Worm (Caenorhabditis elegans): ENCODE results near the gene clec-230.
"Not testable (repeated sequence)": the region's sequence is repeated elsewhere in the genome, so short reads cannot be mapped to it uniquely, and the experiment has no call there.

clec-230 gene

DNA sequence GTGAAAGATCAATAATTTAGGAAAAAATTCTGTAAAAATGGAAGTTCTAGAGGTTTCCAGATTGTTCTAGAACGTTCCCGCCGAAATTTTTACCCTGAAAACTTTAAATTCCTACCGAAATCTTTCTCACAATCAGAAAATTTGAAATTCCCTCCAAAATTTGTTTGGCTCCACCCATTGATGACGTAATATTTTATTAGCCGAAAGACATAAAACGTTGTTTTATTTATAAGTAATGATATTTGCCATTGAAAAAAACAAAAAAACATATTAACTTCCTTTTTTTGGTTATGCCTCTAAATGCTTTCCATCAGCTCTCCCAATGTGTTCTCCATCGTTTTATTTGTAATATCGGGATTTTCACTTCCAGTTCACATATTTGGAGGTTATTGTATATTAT is 18.6 kb downstream of the clec-230 start, which contains the start of gene srh-295:
Gene srh-295 (plus strand): TSS at position 301 of the 400 bp plus-strand sequence.
- TF ChIP-seq unc-62 (GFP tag; optimal IDR thresholded peaks at IDR 0.05): no peak
- TF ChIP-seq xnd-1 (tag; optimal IDR thresholded peaks at IDR 0.05): no peak
- TF ChIP-seq lir-1 (GFP tag; conservative IDR thresholded peaks at IDR 0.05): no peak
- TF ChIP-seq fkh-3 (tag; optimal IDR thresholded peaks at IDR 0.05): no peak

DNA sequence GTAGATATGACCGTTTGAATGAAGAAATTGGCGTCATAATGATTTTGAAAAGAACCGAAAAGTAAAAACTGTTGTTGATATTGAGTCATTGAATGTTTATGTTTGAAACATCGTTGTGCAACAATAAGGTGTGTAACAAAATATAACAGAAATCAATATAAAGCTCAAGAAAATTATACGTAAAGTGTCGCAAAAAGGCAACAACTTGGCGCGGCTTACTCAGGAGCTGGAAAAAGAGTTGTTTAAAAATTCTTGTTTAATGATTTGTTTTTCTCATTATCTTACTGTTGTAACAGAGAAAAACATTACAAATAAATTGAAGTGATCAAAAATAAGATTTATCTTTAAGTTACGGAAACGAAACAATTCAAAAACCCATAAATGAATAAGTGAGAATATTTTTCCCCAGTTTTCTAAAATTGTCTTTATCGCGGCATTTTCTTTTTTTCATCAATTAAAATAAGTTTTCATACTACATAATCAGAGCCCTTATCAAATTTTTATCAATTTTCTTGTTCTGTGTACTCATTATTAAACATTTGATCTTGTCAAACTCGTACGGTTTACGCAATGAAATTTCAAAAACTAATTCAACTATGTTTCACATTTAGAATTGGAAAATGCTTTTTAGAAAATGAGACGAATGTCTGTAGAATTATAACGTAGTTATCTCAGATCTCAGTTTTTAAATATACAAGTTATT is 21.0 kb downstream of the clec-230 start, which contains the start of gene ZK1037.6:
Gene ZK1037.6 (minus strand): TSS at position 51 of the 703 bp plus-strand sequence.
- TF ChIP-seq ama-1 (optimal IDR thresholded peaks at IDR 0.05) (no peak), ama-1 (GFP tag; optimal IDR thresholded peaks at IDR 0.05) (no peak), K12H6.12 (tag; optimal IDR thresholded peaks at IDR 0.05) (no peak), B0261.1 (tag; optimal IDR thresholded peaks at IDR 0.05) (no peak), B0019.2 (GFP tag; conservative IDR thresholded peaks at IDR 0.05) (no peak), snpc-1.3 (tag; optimal IDR thresholded peaks at IDR 0.05; ENCODE audit: insufficient read depth) (no peak), lag-1 (GFP tag; IDR thresholded peaks at IDR 0.05) (no peak), mxl-1 (tag; optimal IDR thresholded peaks at IDR 0.05) (no peak), F52B5.7 (tag; optimal IDR thresholded peaks at IDR 0.05) (no peak), athp-1 (tag; optimal IDR thresholded peaks at IDR 0.05) (no peak), ztf-3 (GFP tag; optimal IDR thresholded peaks at IDR 0.05) (no peak), lin-54 (GFP tag; optimal IDR thresholded peaks at IDR 0.05) (no peak), Y79H2A.3 (GFP tag; conservative IDR thresholded peaks at IDR 0.05) (no peak)

ce11 chrV:15323417-15323816 is 25.5 kb downstream of the clec-230 start:
- TF ChIP-seq die-1 (tag; optimal IDR thresholded peaks at IDR 0.05) (no peak), nhr-80 (tag; optimal IDR thresholded peaks at IDR 0.05) (peak; percentile 23)

DNA sequence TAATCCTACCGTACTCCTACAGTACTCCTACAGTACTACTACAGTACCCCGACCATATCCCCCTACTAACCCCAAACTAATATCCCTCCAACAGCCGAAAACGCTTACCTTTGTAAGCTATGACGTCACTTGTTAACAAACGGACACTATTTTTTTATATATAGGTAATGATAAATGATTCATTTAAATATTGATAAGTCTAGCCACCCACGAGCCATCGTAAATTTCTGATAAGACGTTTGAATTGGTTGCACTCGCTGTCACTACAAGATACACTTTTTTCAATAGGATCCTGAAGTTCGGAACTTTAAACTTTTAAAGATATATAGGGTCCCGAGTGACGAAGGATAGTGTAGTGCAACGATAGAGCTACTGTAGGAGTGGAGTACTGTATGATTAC is 26.3 kb downstream of the clec-230 start, which contains the start of gene nhr-247:
Gene nhr-247 (plus strand): TSS at position 330 of the 400 bp plus-strand sequence.
- not testable (repeated sequence) for TF ChIP-seq Y79H2A.3 (GFP tag; conservative IDR thresholded peaks at IDR 0.05); somi-1 (GFP tag; optimal IDR thresholded peaks at IDR 0.05); lag-1 (GFP tag; IDR thresholded peaks at IDR 0.05)

DNA sequence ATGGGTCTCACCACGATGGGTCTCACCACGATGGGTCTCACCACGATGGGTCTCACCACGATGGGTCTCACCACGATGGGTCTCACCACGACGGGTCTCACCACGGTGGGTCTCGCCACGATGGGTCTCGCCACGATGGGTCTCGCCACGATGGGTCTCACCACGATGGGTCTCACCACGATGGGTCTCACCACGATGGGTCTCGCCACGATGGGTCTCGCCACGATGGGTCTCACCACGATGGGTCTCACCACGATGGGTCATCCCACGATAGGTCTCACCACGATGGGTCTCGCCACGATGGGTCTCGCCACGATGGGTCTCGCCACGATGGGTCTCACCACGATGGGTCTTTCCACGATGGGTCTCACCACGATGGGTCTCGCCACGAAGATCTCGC is 27.0 kb downstream of the clec-230 start:
- TF ChIP-seq egrh-3 (GFP tag; IDR thresholded peaks at IDR 0.05): peak; percentile 80
- TF ChIP-seq ztf-28 (GFP tag; IDR thresholded peaks at IDR 0.05): 0 out of 2 replicates have a peak, but pooled peaks have one; percentile 7
- TF ChIP-seq F33H1.4 (GFP tag; IDR thresholded peaks at IDR 0.05): peak; percentile 68

DNA sequence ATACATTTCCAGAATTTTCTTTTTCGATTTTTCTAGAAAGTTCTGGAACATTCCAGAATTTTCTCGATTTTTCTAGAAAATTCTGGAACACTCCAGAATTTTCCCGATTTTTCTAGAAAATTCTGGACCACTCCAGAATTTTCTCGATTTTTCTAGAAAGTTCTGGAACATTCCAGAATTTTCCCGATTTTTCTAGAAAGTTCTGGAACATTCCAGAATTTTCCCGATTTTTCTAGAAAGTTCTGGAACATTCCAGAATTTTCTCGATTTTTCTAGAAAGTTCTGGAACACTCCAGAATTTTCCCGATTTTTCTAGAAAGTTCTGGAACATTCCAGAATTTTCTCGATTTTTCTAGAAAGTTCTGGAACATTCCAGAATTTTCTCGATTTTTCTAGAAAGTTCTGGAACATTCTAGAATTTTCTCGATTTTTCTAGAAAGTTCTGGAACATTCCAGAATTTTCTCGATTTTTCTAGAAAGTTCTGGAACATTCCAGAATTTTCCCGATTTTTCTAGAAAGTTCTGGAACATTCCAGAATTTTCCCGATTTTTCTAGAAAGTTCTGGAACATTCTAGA is 28.1 kb downstream of the clec-230 start:
- TF ChIP-seq Y56A3A.18 (GFP tag; IDR thresholded peaks at IDR 0.05) (peak; percentile 83), hmg-1.2 (GFP tag; IDR thresholded peaks at IDR 0.05) (0 out of 2 replicates have a peak, but pooled peaks have one; percentile 13), tbp1 (GFP tag; optimal IDR thresholded peaks at IDR 0.05) (peak; percentile 9), cebp-1 (GFP tag; IDR thresholded peaks at IDR 0.05) (peak; percentile 57; the same call in 1 of the 2 replicates), Y95B8A.8 (GFP tag; IDR thresholded peaks at IDR 0.05) (peak; percentile 87; the same call in 1 of the 2 replicates), cebp-2 (GFP tag; IDR thresholded peaks at IDR 0.05) (0 out of 2 replicates have a peak, but pooled peaks have one; percentile 22), bed-2 (GFP tag; IDR thresholded peaks at IDR 0.05) (0 out of 2 replicates have a peak, but pooled peaks have one; percentile 17), ztf-25 (GFP tag; IDR thresholded peaks at IDR 0.05) (peak; percentile 42; the same call in 1 of the 2 replicates), rcor-1 (GFP tag; IDR thresholded peaks at IDR 0.05) (peak; percentile 87), pbrm-1 (GFP tag; IDR thresholded peaks at IDR 0.05) (peak; percentile 87), Y67H2A.10 (GFP tag; conservative IDR thresholded peaks at IDR 0.05) (0 out of 2 replicates have a peak, but pooled peaks have one; percentile 47), ceh-58 (GFP tag; IDR thresholded peaks at IDR 0.05) (peak; percentile 94), aptf-3 (GFP tag; IDR thresholded peaks at IDR 0.05) (peak; percentile 88), hsf-1 (GFP tag; IDR thresholded peaks at IDR 0.05) (peak; percentile 99), dox-1 (GFP tag; IDR thresholded peaks at IDR 0.05) (peak; percentile 99), ceh-40 (GFP tag; IDR thresholded peaks at IDR 0.05) (peak; percentile 95)
- TF ChIP-seq cebp-1 (tag; optimal IDR thresholded peaks at IDR 0.05): not testable (repeated sequence)

Measured in whole organism, young adult.